Fruit fly (Drosophila melanogaster): ENCODE data around the gene CG42502.

Gene CG42502

DNA sequence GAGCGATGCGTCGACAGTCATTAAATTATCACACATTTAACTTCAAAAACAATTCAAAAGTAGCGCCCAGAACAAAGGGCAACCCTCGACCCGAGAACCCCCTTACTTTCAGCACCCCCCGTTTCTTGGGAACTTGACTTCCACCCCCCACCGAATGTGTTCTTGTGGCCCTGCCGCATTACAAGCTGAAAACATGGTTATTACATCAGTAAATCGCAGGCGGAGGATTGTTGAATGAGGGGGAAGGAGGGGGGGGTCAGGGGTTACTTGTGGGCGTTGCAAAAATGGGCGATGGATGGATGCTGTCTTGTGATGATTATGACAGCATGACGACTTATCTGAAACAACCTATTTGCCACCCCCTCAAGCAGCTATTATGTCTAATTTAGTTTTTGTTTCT is 4.1 kb upstream of the CG42502 start:
- TF ChIP-seq CG7101 (tag; optimal IDR thresholded peaks at IDR 0.05) (no peak), cic (GFP tag; optimal IDR thresholded peaks at IDR 0.05) (no peak), CG33017 (tag; optimal IDR thresholded peaks at IDR 0.05) (no peak), cnc (optimal IDR thresholded peaks at IDR 0.05) (no peak), CG12768 (GFP tag; optimal IDR thresholded peaks at IDR 0.05) (no peak), CG7045 (GFP tag; optimal IDR thresholded peaks at IDR 0.05) (no peak), CG1620 (GFP tag; optimal IDR thresholded peaks at IDR 0.05) (no peak), CG11617 (GFP tag; optimal IDR thresholded peaks at IDR 0.05) (no peak), CG5204 (GFP tag; optimal IDR thresholded peaks at IDR 0.05) (no peak), tj (GFP tag; optimal IDR thresholded peaks at IDR 0.05) (no peak), CG14711 (tag; optimal IDR thresholded peaks at IDR 0.05) (no peak), pad (GFP tag; optimal IDR thresholded peaks at IDR 0.05) (no peak)

dm6 chr2L:18812755-18813154 is 1.7 kb upstream of the CG42502 start:
- TF ChIP-seq CG12768 (GFP tag; optimal IDR thresholded peaks at IDR 0.05) = no peak
- no peak for TF ChIP-seq bab1 (GFP tag; optimal IDR thresholded peaks at IDR 0.05)
- TF ChIP-seq CG7101 (tag; optimal IDR thresholded peaks at IDR 0.05) = no peak
- TF ChIP-seq CG1620 (GFP tag; optimal IDR thresholded peaks at IDR 0.05) = no peak
- TF ChIP-seq cic (GFP tag; optimal IDR thresholded peaks at IDR 0.05) = no peak
- TF ChIP-seq Clk (GFP tag; optimal IDR thresholded peaks at IDR 0.05) = no peak
- no peak for TF ChIP-seq pad (GFP tag; optimal IDR thresholded peaks at IDR 0.05)
- TF ChIP-seq cnc (optimal IDR thresholded peaks at IDR 0.05) = no peak
- TF ChIP-seq CG14711 (tag; optimal IDR thresholded peaks at IDR 0.05) = no peak
- TF ChIP-seq Mnt (GFP tag; optimal IDR thresholded peaks at IDR 0.05) = no peak
- no peak for TF ChIP-seq CG7045 (GFP tag; optimal IDR thresholded peaks at IDR 0.05)
- no peak for TF ChIP-seq CG11617 (GFP tag; optimal IDR thresholded peaks at IDR 0.05)

- TF ChIP-seq pad (GFP tag; optimal IDR thresholded peaks at IDR 0.05) (no peak), CG12768 (GFP tag; optimal IDR thresholded peaks at IDR 0.05) (no peak), toe (GFP tag; optimal IDR thresholded peaks at IDR 0.05) (no peak), tj (GFP tag; optimal IDR thresholded peaks at IDR 0.05) (no peak), Mnt (GFP tag; optimal IDR thresholded peaks at IDR 0.05) (no peak), bab1 (GFP tag; optimal IDR thresholded peaks at IDR 0.05) (no peak), CG7045 (GFP tag; optimal IDR thresholded peaks at IDR 0.05) (no peak), ovo (GFP tag; optimal IDR thresholded peaks at IDR 0.05) (no peak), Clk (GFP tag; optimal IDR thresholded peaks at IDR 0.05) (no peak), kay (GFP tag; ENCODE audit: borderline replicate concordance) (no peak), CG33017 (tag; optimal IDR thresholded peaks at IDR 0.05) (no peak), CG11617 (GFP tag; optimal IDR thresholded peaks at IDR 0.05) (no peak)
These were observed 1.3 kb upstream of the CG42502 start, which contains the start of the genes CG17325 and CG42305 for dm6 chr2L:18812348-18812747. TSS of gene CG17325 (plus strand) at chr2L:18812648. TSS of gene CG42305 (plus strand) at chr2L:18812648.

DNA sequence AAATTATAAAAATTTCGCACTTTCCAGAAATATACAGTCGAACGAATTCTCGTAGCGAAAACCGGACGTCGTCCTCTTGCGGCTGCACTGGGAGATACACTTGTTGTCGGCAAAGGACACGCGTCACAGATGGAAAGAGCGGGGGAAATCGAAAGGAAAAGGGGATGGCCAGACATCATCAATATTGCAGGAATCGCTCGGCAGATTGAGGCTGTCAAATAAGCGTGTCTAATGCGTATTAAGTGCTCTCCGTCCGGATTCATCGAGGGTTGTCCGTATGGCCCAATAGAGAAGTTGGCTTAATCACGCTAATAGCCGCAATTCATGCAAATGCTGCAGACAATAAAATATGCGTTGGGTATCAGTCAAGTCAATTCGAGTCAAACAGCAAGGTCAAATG is 1.6 kb downstream of the CG42502 start:
- no peak for TF ChIP-seq pad (GFP tag; optimal IDR thresholded peaks at IDR 0.05)
- TF ChIP-seq CG14711 (tag; optimal IDR thresholded peaks at IDR 0.05) = no peak
- no peak for TF ChIP-seq bab1 (GFP tag; optimal IDR thresholded peaks at IDR 0.05)
- TF ChIP-seq CG12768 (GFP tag; optimal IDR thresholded peaks at IDR 0.05) = no peak
- TF ChIP-seq Hr96 (GFP tag; optimal IDR thresholded peaks at IDR 0.05) = no peak
- no peak for TF ChIP-seq CG11617 (GFP tag; optimal IDR thresholded peaks at IDR 0.05)
- no peak for TF ChIP-seq CG33017 (tag; optimal IDR thresholded peaks at IDR 0.05)
- no peak for TF ChIP-seq CG7101 (tag; optimal IDR thresholded peaks at IDR 0.05)
- no peak for TF ChIP-seq CG7045 (GFP tag; optimal IDR thresholded peaks at IDR 0.05)
- TF ChIP-seq CG1620 (GFP tag; optimal IDR thresholded peaks at IDR 0.05) = no peak
- TF ChIP-seq cic (GFP tag; optimal IDR thresholded peaks at IDR 0.05) = no peak
- no peak for TF ChIP-seq toe (GFP tag; optimal IDR thresholded peaks at IDR 0.05)
- TF ChIP-seq ovo (GFP tag; optimal IDR thresholded peaks at IDR 0.05) = no peak
- TF ChIP-seq tj (GFP tag; optimal IDR thresholded peaks at IDR 0.05) = no peak
- no peak for TF ChIP-seq Mnt (GFP tag; optimal IDR thresholded peaks at IDR 0.05)
- TF ChIP-seq CG5204 (GFP tag; optimal IDR thresholded peaks at IDR 0.05) = no peak
- no peak for TF ChIP-seq kay (GFP tag; ENCODE audit: borderline replicate concordance)
- TF ChIP-seq cnc (optimal IDR thresholded peaks at IDR 0.05) = no peak

DNA sequence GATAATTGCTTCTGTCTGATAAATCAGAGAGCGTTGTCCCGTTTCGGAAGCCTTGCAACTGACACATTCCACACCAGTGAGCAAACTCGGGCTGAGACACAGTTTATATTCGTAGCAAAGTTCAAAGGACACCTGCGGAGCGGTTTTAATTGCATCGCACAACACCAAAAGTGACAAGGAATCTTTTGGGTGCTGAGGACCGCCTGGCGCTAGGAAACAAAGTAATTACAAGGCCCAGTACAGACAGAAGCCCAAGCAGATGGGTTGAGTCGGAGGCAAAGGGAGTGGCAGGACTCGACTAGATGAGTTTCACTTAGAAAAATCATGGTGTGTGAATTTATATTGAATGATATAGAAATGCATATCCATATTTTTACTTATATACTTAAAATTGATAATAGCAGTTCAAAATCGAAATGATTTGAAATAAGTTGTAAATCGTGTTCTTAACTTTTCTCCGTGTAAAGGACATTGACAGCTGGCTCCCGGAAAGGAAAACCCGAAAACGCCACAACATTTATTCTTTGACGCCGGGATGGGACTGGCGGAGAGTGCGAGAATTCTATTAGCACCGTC is 2.2 kb downstream of the CG42502 start:
- TF ChIP-seq Mnt (GFP tag; optimal IDR thresholded peaks at IDR 0.05) (no peak), ovo (GFP tag; optimal IDR thresholded peaks at IDR 0.05) (no peak), CG33017 (tag; optimal IDR thresholded peaks at IDR 0.05) (no peak), CG12768 (GFP tag; optimal IDR thresholded peaks at IDR 0.05) (no peak), bab1 (GFP tag; optimal IDR thresholded peaks at IDR 0.05) (no peak), cic (GFP tag; optimal IDR thresholded peaks at IDR 0.05) (no peak)

dm6 chr2L:18805637-18806403 is 5.2 kb downstream of the CG42502 start:
- no peak for TF ChIP-seq pad (GFP tag; optimal IDR thresholded peaks at IDR 0.05)
- TF ChIP-seq toe (GFP tag; optimal IDR thresholded peaks at IDR 0.05) = no peak
- no peak for TF ChIP-seq CG5204 (GFP tag; optimal IDR thresholded peaks at IDR 0.05)
- no peak for TF ChIP-seq CG11617 (GFP tag; optimal IDR thresholded peaks at IDR 0.05)
- no peak for TF ChIP-seq Clk (GFP tag; optimal IDR thresholded peaks at IDR 0.05)
- TF ChIP-seq CG7045 (GFP tag; optimal IDR thresholded peaks at IDR 0.05) = no peak

DNA sequence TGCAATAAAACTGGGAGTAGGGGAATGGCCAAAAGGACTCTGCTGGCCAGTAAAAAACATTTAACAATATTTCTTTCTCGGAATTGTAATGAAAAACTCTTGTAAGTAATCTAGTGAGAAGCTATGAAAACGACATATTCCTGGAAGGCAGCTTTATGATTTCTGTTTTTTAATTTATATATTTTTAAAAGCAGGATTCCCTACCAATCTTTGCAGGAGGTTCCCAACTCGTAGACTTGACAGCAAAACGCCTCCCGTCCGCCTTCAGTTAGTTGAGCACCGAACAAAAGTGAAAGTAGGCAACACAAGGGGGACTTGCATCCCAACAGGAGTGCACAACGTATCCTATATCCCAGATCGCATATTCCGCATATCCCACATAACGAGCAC is 5.8 kb downstream of the CG42502 start, which contains the start of gene CG43814:
TSS of gene CG43814 (minus strand) at position 101 of the 390 bp plus-strand sequence.
- no peak for TF ChIP-seq CG7045 (GFP tag; optimal IDR thresholded peaks at IDR 0.05)
- TF ChIP-seq tj (GFP tag; optimal IDR thresholded peaks at IDR 0.05) = no peak
- no peak for TF ChIP-seq CG12768 (GFP tag; optimal IDR thresholded peaks at IDR 0.05)
- TF ChIP-seq Mnt (GFP tag; optimal IDR thresholded peaks at IDR 0.05) = no peak
- TF ChIP-seq cic (GFP tag; optimal IDR thresholded peaks at IDR 0.05) = no peak
- TF ChIP-seq CG11617 (GFP tag; optimal IDR thresholded peaks at IDR 0.05) = no peak
- no peak for TF ChIP-seq ovo (GFP tag; optimal IDR thresholded peaks at IDR 0.05)
- no peak for TF ChIP-seq Hr96 (GFP tag; optimal IDR thresholded peaks at IDR 0.05)
